Fruit fly (Drosophila melanogaster) whole organism, embryonic: Measurements from ENCODE around the gene Bmcp.
A peak's percentile ranks its signal among the peaks of the same experiment; 100 is the strongest.

Experiments
- Adf1 ChIP-seq: fragments of 200-800 bp; sonication (Bioruptor generic); IDR thresholded peaks from 2 replicates; pipeline ENCODE4 v1.3.6; 2022; ENCODE audit warnings: missing biosample characterization, missing genetic modification characterization
- CG10366 ChIP-seq: fragments of 200-800 bp; sonication (Bioruptor generic); IDR thresholded peaks from 2 replicates; pipeline ENCODE4 v1.3.6; 2022; ENCODE audit warnings: missing biosample characterization, missing genetic modification characterization
- CG10959 ChIP-seq: fragments of 200-800 bp; sonication (Bioruptor generic); IDR thresholded peaks from 2 replicates; pipeline ENCODE4 v1.3.6; 2022; ENCODE audit warnings: missing biosample characterization, missing genetic modification characterization
- CG11456 ChIP-seq: fragments of 200-800 bp; sonication (Bioruptor generic); IDR thresholded peaks from 3 replicates; pipeline ENCODE4 v1.3.6; 2022; ENCODE audit warnings: missing biosample characterization, missing genetic modification characterization
- CG11504 ChIP-seq: fragments of 200-800 bp; sonication (Bioruptor generic); optimal IDR thresholded peaks from 3 replicates; lab custom pipeline; 2019; ENCODE audit warnings: missing biosample characterization, mild to moderate bottlenecking, missing genetic modification characterization, moderate library complexity
- CG12744 ChIP-seq: fragments of 200-800 bp; sonication (Bioruptor generic); optimal IDR thresholded peaks from 2 replicates; lab custom pipeline; 2016; ENCODE audit warnings: missing biosample characterization, missing genetic modification characterization
- CG15011 ChIP-seq: fragments of 200-800 bp; sonication (Bioruptor generic); optimal IDR thresholded peaks from 3 replicates; lab custom pipeline; 2018; ENCODE audit warnings: missing biosample characterization, mild to moderate bottlenecking, missing genetic modification characterization
- CG15514 ChIP-seq: fragments of 200-800 bp; sonication (Bioruptor generic); optimal IDR thresholded peaks from 3 replicates; lab custom pipeline; 2017; ENCODE audit warnings: missing biosample characterization, missing genetic modification characterization, mild to moderate bottlenecking, moderate library complexity, missing genetic modification reagents
- CG17186 ChIP-seq: fragments of 200-800 bp; sonication (Bioruptor generic); optimal IDR thresholded peaks from 3 replicates; lab custom pipeline; 2017; ENCODE audit warnings: missing biosample characterization, missing genetic modification reagents, missing genetic modification characterization
- CG17802 ChIP-seq: fragments of 200-800 bp; sonication (Bioruptor generic); optimal IDR thresholded peaks from 2 replicates; lab custom pipeline; 2018; ENCODE audit warnings: missing biosample characterization, mild to moderate bottlenecking, missing genetic modification characterization, moderate library complexity
- CG30020 ChIP-seq: fragments of 200-800 bp; optimal IDR thresholded peaks from 2 replicates; lab custom pipeline; 2019; ENCODE audit warnings: missing biosample characterization, mild to moderate bottlenecking, missing genetic modification characterization, moderate library complexity
- CG33213 ChIP-seq: fragments of 200-800 bp; sonication (Bioruptor generic); optimal IDR thresholded peaks from 3 replicates; lab custom pipeline; 2016; ENCODE audit warnings: missing biosample characterization, missing genetic modification characterization
- CG3838 ChIP-seq: fragments of 200-800 bp; sonication (Bioruptor generic); optimal IDR thresholded peaks from 3 replicates; lab custom pipeline; 2016; ENCODE audit warnings: missing biosample characterization, missing genetic modification characterization
- CG4360 ChIP-seq: fragments of 200-800 bp; sonication (Bioruptor generic); IDR thresholded peaks from 2 replicates; pipeline ENCODE4 v1.3.6; 2022; ENCODE audit warnings: missing biosample characterization, missing genetic modification characterization
- CG5180 ChIP-seq: fragments of 200-800 bp; sonication (Bioruptor generic); optimal IDR thresholded peaks from 3 replicates; lab custom pipeline; 2017; ENCODE audit warnings: missing biosample characterization, missing genetic modification characterization, mild to moderate bottlenecking, moderate library complexity, missing genetic modification reagents
- CG5245 ChIP-seq: fragments of 200-800 bp; sonication (Bioruptor generic); optimal IDR thresholded peaks from 3 replicates; lab custom pipeline; 2016; ENCODE audit warnings: missing biosample characterization, missing genetic modification characterization
- CG5953 ChIP-seq: fragments of 200-800 bp; sonication (Bioruptor generic); IDR thresholded peaks from 2 replicates; pipeline ENCODE4 v1.3.6; 2022; ENCODE audit warnings: missing biosample characterization, missing genetic modification characterization
- CG6654 ChIP-seq: fragments of 200-800 bp; sonication (Bioruptor generic); optimal IDR thresholded peaks from 2 replicates; lab custom pipeline; 2017; ENCODE audit warnings: missing biosample characterization, mild to moderate bottlenecking, missing genetic modification characterization
- CG7372 ChIP-seq: fragments of 200-800 bp; sonication (Bioruptor generic); IDR thresholded peaks from 2 replicates; pipeline ENCODE4 v1.3.6; 2022; ENCODE audit warnings: missing biosample characterization, missing genetic modification characterization
- CG8765 ChIP-seq: fragments of 200-800 bp; sonication (Bioruptor generic); IDR thresholded peaks from 2 replicates; pipeline ENCODE4 v1.3.6; 2022; ENCODE audit warnings: missing biosample characterization, missing genetic modification characterization
- CHES-1-like ChIP-seq: fragments of 200-800 bp; sonication (Bioruptor generic); optimal IDR thresholded peaks from 2 replicates; lab custom pipeline; 2016; ENCODE audit warnings: missing biosample characterization, missing genetic modification characterization
- Camta ChIP-seq: fragments of 200-800 bp; sonication (Bioruptor generic); optimal IDR thresholded peaks from 2 replicates; lab custom pipeline; 2016; ENCODE audit warnings: missing biosample characterization, missing genetic modification characterization
- Dref ChIP-seq: fragments of 200-800 bp; sonication (Bioruptor generic); IDR thresholded peaks from 2 replicates; pipeline ENCODE4 v1.3.6; 2022; ENCODE audit warnings: missing biosample characterization, missing genetic modification characterization
- Ets97D ChIP-seq: fragments of 200-800 bp; sonication (Bioruptor generic); optimal IDR thresholded peaks from 3 replicates; lab custom pipeline; 2016; ENCODE audit warnings: missing biosample characterization, missing genetic modification characterization
- HmgD ChIP-seq: fragments of 200-800 bp; sonication (Bioruptor generic); optimal IDR thresholded peaks from 3 replicates; lab custom pipeline; 2016; ENCODE audit warnings: missing biosample characterization, missing genetic modification characterization
- HmgZ ChIP-seq: fragments of 200-800 bp; sonication (Bioruptor generic); optimal IDR thresholded peaks from 2 replicates; lab custom pipeline; 2018; ENCODE audit warnings: missing biosample characterization, mild to moderate bottlenecking, missing genetic modification characterization
- Hsf ChIP-seq: fragments of 200-800 bp; sonication (Bioruptor generic); optimal IDR thresholded peaks from 3 replicates; lab custom pipeline; 2016; ENCODE audit warnings: missing biosample characterization, missing genetic modification characterization
- Mrtf ChIP-seq: fragments of 200-800 bp; sonication (Bioruptor generic); IDR thresholded peaks from 3 replicates; pipeline ENCODE4 v1.3.6; 2022; ENCODE audit warnings: missing biosample characterization, missing genetic modification characterization
- TFAM ChIP-seq: fragments of 200-800 bp; sonication (Bioruptor generic); optimal IDR thresholded peaks from 2 replicates; lab custom pipeline; 2017; ENCODE audit warnings: missing biosample characterization, missing genetic modification characterization, inconsistent platforms
- Tbp ChIP-seq: fragments of >200 bp; optimal IDR thresholded peaks from 2 replicates; lab custom pipeline; 2018; ENCODE audit warnings: missing biosample characterization, missing genetic modification characterization
- abd-A ChIP-seq: fragments of 200-800 bp; sonication (Bioruptor generic); optimal IDR thresholded peaks from 3 replicates; lab custom pipeline; 2019; ENCODE audit warnings: missing biosample characterization, mild to moderate bottlenecking, missing genetic modification characterization, moderate library complexity
- chinmo ChIP-seq: fragments of 200-800 bp; sonication (Bioruptor generic); IDR thresholded peaks from 4 replicates; pipeline ENCODE4 v1.3.6; 2022; ENCODE audit warnings: missing biosample characterization, missing genetic modification characterization; ENCODE audit not compliant: partially characterized antibody
- ewg ChIP-seq: fragments of 200-800 bp; sonication (Bioruptor generic); optimal IDR thresholded peaks from 3 replicates; lab custom pipeline; 2017; ENCODE audit warnings: mild to moderate bottlenecking, missing biosample characterization, missing genetic modification reagents, missing genetic modification characterization
- exex ChIP-seq: fragments of 200-800 bp; sonication (Bioruptor generic); optimal IDR thresholded peaks from 4 replicates; lab custom pipeline; 2018; ENCODE audit warnings: missing biosample characterization, mild to moderate bottlenecking, missing genetic modification characterization, moderate library complexity
- grn ChIP-seq: fragments of 200-800 bp; sonication (Bioruptor generic); optimal IDR thresholded peaks from 3 replicates; lab custom pipeline; 2017; ENCODE audit warnings: missing biosample characterization, missing genetic modification characterization
- gsb-n ChIP-seq: fragments of 200-800 bp; sonication (Bioruptor generic); optimal IDR thresholded peaks from 3 replicates; lab custom pipeline; 2018; ENCODE audit warnings: missing biosample characterization, mild to moderate bottlenecking, missing genetic modification characterization
- ken ChIP-seq: fragments of 200-800 bp; sonication (Bioruptor generic); IDR thresholded peaks from 3 replicates; pipeline ENCODE4 v1.3.6; 2022; ENCODE audit warnings: missing biosample characterization, missing genetic modification characterization
- lbe ChIP-seq: fragments of 200-800 bp; sonication (Bioruptor generic); optimal IDR thresholded peaks from 2 replicates; lab custom pipeline; 2016; ENCODE audit warnings: missing biosample characterization, mild to moderate bottlenecking, missing genetic modification characterization
- lola ChIP-seq, 3 experiments: fragments of >200 bp in 2 of 3; fragments of 200-800 bp in 1 of 3; sonication (Bioruptor generic) in 1 of 3; optimal IDR thresholded peaks; 2 replicates each; lab custom pipeline; 2017 to 2019; ENCODE audit warnings: missing biosample characterization in 3 of 3, missing genetic modification characterization in 3 of 3, mild to moderate bottlenecking in 1 of 3, moderate library complexity in 1 of 3
- lov ChIP-seq, 2 experiments: fragments of 200-800 bp in 1 of 2; fragments of >200 bp in 1 of 2; sonication (Bioruptor generic) in 1 of 2; IDR thresholded peaks in 1 of 2; optimal IDR thresholded peaks in 1 of 2; 2 replicates in 1 of 2; 3 replicates in 1 of 2; pipeline versions ENCODE4 v1.3.6 to Lab custom; 2017 to 2022; ENCODE audit warnings: missing biosample characterization in 1 of 2, missing genetic modification characterization in 1 of 2
- mirr ChIP-seq: fragments of 200-800 bp; sonication (Bioruptor generic); optimal IDR thresholded peaks from 3 replicates; lab custom pipeline; 2018; ENCODE audit warnings: missing biosample characterization, mild to moderate bottlenecking, missing genetic modification characterization
- nom ChIP-seq: fragments of 200-800 bp; sonication (Bioruptor generic); optimal IDR thresholded peaks from 2 replicates; lab custom pipeline; 2017; ENCODE audit warnings: missing biosample characterization, missing genetic modification characterization, mild to moderate bottlenecking, moderate library complexity, missing genetic modification reagents
- odd ChIP-seq: fragments of 200-800 bp; sonication (Bioruptor generic); optimal IDR thresholded peaks from 2 replicates; lab custom pipeline; 2017; ENCODE audit warnings: missing biosample characterization, mild to moderate bottlenecking, missing genetic modification characterization
- onecut ChIP-seq: fragments of 200-800 bp; sonication (Bioruptor generic); IDR thresholded peaks from 2 replicates; pipeline ENCODE4 v1.3.6; 2022; ENCODE audit warnings: missing biosample characterization, missing genetic modification characterization
- p53 ChIP-seq: fragments of 200-800 bp; sonication (Bioruptor generic); optimal IDR thresholded peaks from 2 replicates; lab custom pipeline; 2016; ENCODE audit warnings: missing biosample characterization, missing genetic modification characterization
- slbo ChIP-seq: fragments of 200-800 bp; sonication (Bioruptor generic); IDR thresholded peaks from 2 replicates; pipeline ENCODE4 v1.3.6; 2022; ENCODE audit warnings: missing biosample characterization, missing genetic modification characterization
- slou ChIP-seq: fragments of 200-800 bp; sonication (Bioruptor generic); optimal IDR thresholded peaks from 3 replicates; lab custom pipeline; 2016; ENCODE audit warnings: missing biosample characterization, missing genetic modification characterization
- tgo ChIP-seq: fragments of 200-800 bp; sonication (Bioruptor generic); IDR thresholded peaks from 3 replicates; pipeline ENCODE4 v1.3.6; 2022; ENCODE audit warnings: missing biosample characterization, missing genetic modification characterization
- tio ChIP-seq: fragments of 200-800 bp; sonication (Bioruptor generic); optimal IDR thresholded peaks from 2 replicates; lab custom pipeline; 2017; ENCODE audit warnings: missing biosample characterization, missing genetic modification characterization, inconsistent platforms
- zfh1 ChIP-seq: fragments of 200-800 bp; sonication (Bioruptor generic); IDR thresholded peaks from 3 replicates; pipeline ENCODE4 v1.3.6; 2022; ENCODE audit warnings: missing biosample characterization, missing genetic modification characterization

Gene Bmcp

dm6 chr3L:11720780-11721179 lies at the start of gene Bmcp (continued):
- TF ChIP-seq TFAM (no peak), CG11504 (peak; percentile 30), Ets97D (GFP tag; lab: Kevin White, UChicago) (peak; percentile 95), exex (no peak), lbe (GFP tag; lab: Kevin White, UChicago) (no peak), CG15514 (peak; percentile 68), mirr (no peak), CG7372 (GFP tag; lab: Robert Waterston, UW) (no peak), CG17186 (peak; percentile 27), Adf1 (GFP tag; lab: Robert Waterston, UW) (no peak), CG6654 (GFP tag; lab: Kevin White, UChicago) (no peak), nom (GFP tag; lab: Kevin White, UChicago) (peak; percentile 2), CG4360 (GFP tag; lab: Robert Waterston, UW) (peak; percentile 76), zfh1 (GFP tag; lab: Robert Waterston, UW) (no peak), Dref (GFP tag; lab: Robert Waterston, UW) (no peak), odd (GFP tag; lab: Kevin White, UChicago) (peak; percentile 8), HmgZ (tag; lab: Kevin White, UChicago) (peak; percentile 7)

- TF ChIP-seq slbo (GFP tag; lab: Robert Waterston, UW) (0 out of 2 replicates have a peak, but pooled peaks have one; percentile 3), Tbp (GFP tag; lab: Kevin White, UChicago) (no peak), Camta (GFP tag; lab: Kevin White, UChicago) (no peak), ken (GFP tag; lab: Robert Waterston, UW) (no peak), CG8765 (GFP tag; lab: Robert Waterston, UW) (no peak), CG15011 (GFP tag; lab: Kevin White, UChicago) (no peak), tio (GFP tag; lab: Kevin White, UChicago) (no peak), lola (GFP tag; optimal IDR thresholded peaks at IDR 0.05; lab: Kevin White, UChicago) (no peak), ewg (GFP tag; lab: Kevin White, UChicago) (no peak), tgo (GFP tag; lab: Robert Waterston, UW) (no peak), abd-A (tag; lab: Kevin White, UChicago) (peak; percentile 22), grn (GFP tag; lab: Kevin White, UChicago) (no peak), slou (GFP tag; lab: Kevin White, UChicago) (no peak), Mrtf (GFP tag; lab: Robert Waterston, UW) (no peak), mirr (no peak), CG17802 (tag; lab: Kevin White, UChicago) (no peak), CG11456 (GFP tag; lab: Robert Waterston, UW) (no peak), chinmo (GFP tag; lab: Robert Waterston, UW) (0 out of 4 replicates have a peak, but pooled peaks have one; percentile 48), p53 (no peak), CG10366 (no peak), CG5180 (GFP tag; lab: Kevin White, UChicago) (peak; percentile 91), CG10959 (GFP tag; lab: Robert Waterston, UW) (no peak), CG3838 (GFP tag; lab: Kevin White, UChicago) (no peak), CG5953 (no peak), HmgD (no peak), Hsf (no peak), CG12744 (GFP tag; lab: Kevin White, UChicago) (no peak), CG33213 (GFP tag; lab: Kevin White, UChicago) (no peak), Dref (GFP tag; lab: Robert Waterston, UW) (0 out of 2 replicates have a peak, but pooled peaks have one; percentile 26), CG5245 (no peak), gsb-n (no peak), CG30020 (tag; lab: Kevin White, UChicago) (no peak), lov (optimal IDR thresholded peaks at IDR 0.05; lab: Kevin White, UChicago) (no peak), lov (GFP tag; IDR thresholded peaks at IDR 0.05; lab: Robert Waterston, UW) (no peak), onecut (peak; percentile 98), CHES-1-like (no peak)
Observed at dm6 chr3L:11678313-11678817, 42.4 kb upstream of the Bmcp start.
